Fruit fly (Drosophila melanogaster) whole organism, wandering third instar larva: ENCODE results near the gene CG2641.

Source experiments
- Abd-B ChIP-seq: fragments of >200 bp; optimal IDR thresholded peaks from 2 replicates; lab custom pipeline; 2017; ENCODE audit warnings: missing biosample characterization, missing genetic modification characterization
- CG32264 ChIP-seq: fragments of 200-800 bp; sonication (Bioruptor generic); optimal IDR thresholded peaks from 2 replicates; lab custom pipeline; 2016; ENCODE audit warnings: missing biosample characterization, missing genetic modification characterization
- CG9705 ChIP-seq: fragments of 200-800 bp; sonication (Bioruptor generic); optimal IDR thresholded peaks from 2 replicates; lab custom pipeline; 2018; ENCODE audit warnings: missing biosample characterization, mild to moderate bottlenecking, missing genetic modification characterization
- CrebA ChIP-seq: fragments of 200-800 bp; sonication (Bioruptor generic); optimal IDR thresholded peaks from 2 replicates; lab custom pipeline; 2016; ENCODE audit warnings: missing biosample characterization, mild to moderate bottlenecking, missing genetic modification characterization, borderline replicate concordance
- Dfd ChIP-seq: fragments of >200 bp; optimal IDR thresholded peaks from 2 replicates; lab custom pipeline; 2017; ENCODE audit warnings: missing biosample characterization, missing genetic modification characterization
- Dif ChIP-seq: fragments of 200-275, 200-300 bp; sonication (Bioruptor generic); optimal IDR thresholded peaks from 2 replicates; lab custom pipeline; 2018; ENCODE audit warnings: missing biosample characterization, missing genetic modification characterization; ENCODE audit not compliant: partially characterized antibody
- GATAd ChIP-seq: sonication (Bioruptor generic); optimal IDR thresholded peaks from 2 replicates; lab custom pipeline; 2016; ENCODE audit warnings: missing biosample characterization, missing genetic modification characterization
- HLH106 ChIP-seq: fragments of 200-800 bp; optimal IDR thresholded peaks from 3 replicates; lab custom pipeline; 2019; ENCODE audit warnings: missing biosample characterization, mild to moderate bottlenecking, missing genetic modification characterization, moderate library complexity
- Hnf4 ChIP-seq: fragments of 200-800 bp; sonication (Bioruptor generic); optimal IDR thresholded peaks from 2 replicates; lab custom pipeline; 2016; ENCODE audit warnings: missing biosample characterization, mild to moderate bottlenecking, missing genetic modification characterization
- Hr78 ChIP-seq: fragments of >200 bp; optimal IDR thresholded peaks from 2 replicates; lab custom pipeline; 2017; ENCODE audit warnings: missing biosample characterization, missing genetic modification characterization
- Jra ChIP-seq: sonication (Bioruptor generic); optimal IDR thresholded peaks from 2 replicates; lab custom pipeline; 2016; ENCODE audit warnings: missing biosample characterization, missing genetic modification characterization
- Mio ChIP-seq: sonication (Bioruptor generic); optimal IDR thresholded peaks from 2 replicates; lab custom pipeline; 2016; ENCODE audit warnings: missing biosample characterization, missing genetic modification characterization
- Myc ChIP-seq: fragments of >200 bp; optimal IDR thresholded peaks from 2 replicates; lab custom pipeline; 2017
- N ChIP-seq: fragments of >200 bp; optimal IDR thresholded peaks from 2 replicates; lab custom pipeline; 2018; ENCODE audit warnings: missing biosample characterization, missing external identifiers, missing genetic modification characterization
- OdsH ChIP-seq: fragments of 200-800 bp; sonication (Bioruptor generic); optimal IDR thresholded peaks from 2 replicates; lab custom pipeline; 2016; ENCODE audit warnings: missing biosample characterization, mild to moderate bottlenecking, missing genetic modification characterization
- Rel ChIP-seq, 2 experiments: fragments of 200-800 bp; sonication (Bioruptor generic) in 1 of 2; optimal IDR thresholded peaks; 2 replicates in 1 of 2; 3 replicates in 1 of 2; lab custom pipeline; 2016 to 2019; ENCODE audit warnings: mild to moderate bottlenecking in 2 of 2, missing biosample characterization in 2 of 2, missing genetic modification characterization in 2 of 2, moderate library complexity in 1 of 2
- Sp1 ChIP-seq: fragments of 200-800 bp; sonication (Bioruptor generic); optimal IDR thresholded peaks from 3 replicates; lab custom pipeline; 2019; ENCODE audit warnings: missing biosample characterization, mild to moderate bottlenecking, missing genetic modification characterization, moderate library complexity
- Vsx2 ChIP-seq: fragments of 200-300, 225-300 bp; sonication (Bioruptor generic); optimal IDR thresholded peaks from 2 replicates; lab custom pipeline; 2018; ENCODE audit warnings: missing biosample characterization, missing genetic modification characterization; ENCODE audit not compliant: partially characterized antibody
- br ChIP-seq: fragments of 200-800 bp; sonication (Bioruptor generic); optimal IDR thresholded peaks from 2 replicates; lab custom pipeline; 2016; ENCODE audit warnings: missing biosample characterization, missing genetic modification characterization
- brk ChIP-seq: fragments of 200-800 bp; sonication (Bioruptor generic); optimal IDR thresholded peaks from 2 replicates; lab custom pipeline; 2016; ENCODE audit warnings: missing biosample characterization, mild to moderate bottlenecking, missing genetic modification characterization
- dmrt93B ChIP-seq: fragments of 200-800 bp; sonication (Bioruptor generic); optimal IDR thresholded peaks from 2 replicates; lab custom pipeline; 2018; ENCODE audit warnings: missing biosample characterization, mild to moderate bottlenecking, missing genetic modification characterization
- dsf ChIP-seq: sonication (Bioruptor generic); optimal IDR thresholded peaks from 2 replicates; lab custom pipeline; 2016; ENCODE audit warnings: missing biosample characterization, missing genetic modification characterization, borderline replicate concordance
- ey ChIP-seq: fragments of 200-800 bp; sonication (Bioruptor generic); optimal IDR thresholded peaks from 2 replicates; lab custom pipeline; 2016; ENCODE audit warnings: missing biosample characterization, missing genetic modification characterization
- foxo ChIP-seq, 2 experiments: fragments of 200-800 bp; sonication (Bioruptor generic); optimal IDR thresholded peaks; 2 replicates in 1 of 2; 3 replicates in 1 of 2; lab custom pipeline; 2016 to 2017; ENCODE audit warnings: missing biosample characterization in 2 of 2, missing genetic modification characterization in 2 of 2
- fru ChIP-seq: fragments of 200-800 bp; sonication (Bioruptor generic); optimal IDR thresholded peaks from 3 replicates; lab custom pipeline; 2016; ENCODE audit warnings: missing biosample characterization, mild to moderate bottlenecking, missing genetic modification characterization
- h ChIP-seq: fragments of 200-800 bp; sonication (Bioruptor generic); optimal IDR thresholded peaks from 3 replicates; lab custom pipeline; 2016; ENCODE audit warnings: missing biosample characterization, mild to moderate bottlenecking, missing genetic modification characterization
- jim ChIP-seq: fragments of 175-275, 200-325 bp; sonication (Bioruptor generic); optimal IDR thresholded peaks from 2 replicates; lab custom pipeline; 2016; ENCODE audit warnings: missing biosample characterization, mild to moderate bottlenecking, missing genetic modification characterization
- lola ChIP-seq: fragments of >200 bp; optimal IDR thresholded peaks from 2 replicates; lab custom pipeline; 2017; ENCODE audit warnings: missing biosample characterization, missing genetic modification characterization
- pan ChIP-seq: fragments of >200 bp; optimal IDR thresholded peaks from 2 replicates; lab custom pipeline; 2017
- psq ChIP-seq: fragments of 200-800 bp; sonication (Bioruptor generic); optimal IDR thresholded peaks from 3 replicates; lab custom pipeline; 2017; ENCODE audit warnings: missing biosample characterization, mild to moderate bottlenecking, missing genetic modification characterization, moderate library complexity
- rgr ChIP-seq: fragments of 200-800 bp; sonication (Bioruptor generic); optimal IDR thresholded peaks from 3 replicates; lab custom pipeline; 2016; ENCODE audit warnings: missing biosample characterization, mild to moderate bottlenecking, missing genetic modification characterization
- sage ChIP-seq: fragments of 200-800 bp; sonication (Bioruptor generic); optimal IDR thresholded peaks from 2 replicates; lab custom pipeline; 2016; ENCODE audit warnings: missing biosample characterization, mild to moderate bottlenecking, missing genetic modification characterization
- sv ChIP-seq: fragments of 200-800 bp; sonication (Bioruptor generic); optimal IDR thresholded peaks from 3 replicates; lab custom pipeline; 2016; ENCODE audit warnings: missing biosample characterization, missing genetic modification characterization
- usp ChIP-seq: fragments of >200 bp; optimal IDR thresholded peaks from 2 replicates; lab custom pipeline; 2017; ENCODE audit warnings: missing biosample characterization, missing genetic modification characterization
- woc ChIP-seq: sonication (Bioruptor generic); optimal IDR thresholded peaks from 2 replicates; lab custom pipeline; 2016; ENCODE audit warnings: missing biosample characterization, mild to moderate bottlenecking, missing genetic modification characterization

The CG2641 gene

DNA sequence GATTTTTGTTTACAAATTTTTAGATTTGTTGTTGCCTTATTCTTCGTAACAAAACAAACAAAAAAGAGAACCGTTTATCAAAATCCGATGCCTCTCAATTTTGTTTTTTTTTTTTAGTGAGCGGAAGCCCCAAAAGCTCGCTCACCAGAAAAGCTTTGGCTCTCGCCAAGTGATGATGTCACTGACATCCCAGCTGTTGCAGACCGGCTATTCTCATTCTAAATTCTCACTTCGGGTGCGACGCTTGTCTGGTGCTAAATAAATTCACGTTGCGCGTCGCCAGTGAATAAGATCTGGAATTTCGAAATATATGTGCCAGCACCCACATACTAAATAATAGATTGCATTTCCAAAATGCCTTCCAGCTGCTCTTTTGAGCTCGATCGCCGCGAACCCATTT lies at the start of gene CG2641:
Gene CG2641 (plus strand): TSS at position 215 of the 400 bp plus-strand sequence.
- TF ChIP-seq GATAd (GFP tag; lab: Kevin White, UChicago) (no peak), Dfd (no peak), Mio (no peak), foxo (GFP tag; optimal IDR thresholded peaks at IDR 0.05; lab: Kevin White, UChicago) (peak in 1 of 2 experiments; percentile 80), sage (GFP tag; lab: Kevin White, UChicago) (peak; percentile 58), Hr78 (no peak), Vsx2 (GFP tag; lab: Kevin White, UChicago) (peak; percentile 16), OdsH (GFP tag; lab: Kevin White, UChicago) (no peak), Jra (no peak), dsf (GFP tag; lab: Kevin White, UChicago) (no peak), N (GFP tag; lab: Kevin White, UChicago) (no peak), pan (no peak), Abd-B (GFP tag; lab: Kevin White, UChicago) (no peak), woc (GFP tag; lab: Kevin White, UChicago) (no peak), Myc (lab: Kevin White, UChicago) (no peak), br (GFP tag; lab: Kevin White, UChicago) (no peak), jim (GFP tag; lab: Kevin White, UChicago) (no peak), lola (GFP tag; lab: Kevin White, UChicago) (no peak), Rel (GFP tag; optimal IDR thresholded peaks at IDR 0.05; lab: Kevin White, UChicago) (peak; percentile 95), Rel (tag; optimal IDR thresholded peaks at IDR 0.05; lab: Kevin White, UChicago) (no peak), Dif (GFP tag; lab: Kevin White, UChicago) (peak; percentile 38), HLH106 (tag; lab: Kevin White, UChicago) (no peak), CrebA (peak; percentile 92), h (GFP tag; lab: Kevin White, UChicago) (no peak), CG32264 (peak; percentile 36), CG9705 (no peak), rgr (GFP tag; lab: Kevin White, UChicago) (no peak), usp (GFP tag; lab: Kevin White, UChicago) (no peak), fru (no peak), dmrt93B (GFP tag; lab: Kevin White, UChicago) (no peak), brk (GFP tag; lab: Kevin White, UChicago) (peak; percentile 34), Sp1 (peak; percentile 48)

DNA sequence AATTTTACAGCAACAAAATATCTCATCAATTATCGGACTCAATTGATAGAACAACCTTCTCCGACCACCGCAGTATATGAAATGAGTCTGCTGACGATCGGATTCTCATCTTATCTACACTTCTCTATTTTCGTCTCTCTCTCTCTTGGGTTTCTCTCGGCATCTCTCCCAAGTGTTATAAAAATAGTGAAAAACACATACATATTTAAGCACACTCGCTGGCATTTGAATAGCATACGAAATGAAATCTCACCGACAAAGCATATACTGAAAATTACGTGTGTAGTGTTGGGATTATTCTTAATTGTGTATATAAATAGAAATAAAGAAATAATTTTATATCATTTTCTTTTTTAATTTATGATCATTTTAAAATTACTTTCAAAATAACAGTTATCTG lies 43.9 kb upstream of the CG2641 start, which contains the start of gene pyd3:
Gene pyd3 (minus strand): TSS at position 87 of the 400 bp plus-strand sequence.
- no peak for TF ChIP-seq ey (GFP tag; lab: Kevin White, UChicago)
- TF ChIP-seq Dif (GFP tag; lab: Kevin White, UChicago): no peak
- no peak for TF ChIP-seq woc (GFP tag; lab: Kevin White, UChicago)
- TF ChIP-seq CG32264: no peak
- TF ChIP-seq psq: no peak
- TF ChIP-seq dmrt93B (GFP tag; lab: Kevin White, UChicago): no peak
- TF ChIP-seq h (GFP tag; lab: Kevin White, UChicago): no peak
- TF ChIP-seq OdsH (GFP tag; lab: Kevin White, UChicago): no peak
- TF ChIP-seq Hnf4 (GFP tag; lab: Kevin White, UChicago): no peak
- no peak for TF ChIP-seq Dfd
- TF ChIP-seq Abd-B (GFP tag; lab: Kevin White, UChicago): no peak
- TF ChIP-seq foxo (GFP tag; optimal IDR thresholded peaks at IDR 0.05; lab: Kevin White, UChicago): no peak
- TF ChIP-seq sage (GFP tag; lab: Kevin White, UChicago): no peak
- TF ChIP-seq rgr (GFP tag; lab: Kevin White, UChicago): no peak

DNA sequence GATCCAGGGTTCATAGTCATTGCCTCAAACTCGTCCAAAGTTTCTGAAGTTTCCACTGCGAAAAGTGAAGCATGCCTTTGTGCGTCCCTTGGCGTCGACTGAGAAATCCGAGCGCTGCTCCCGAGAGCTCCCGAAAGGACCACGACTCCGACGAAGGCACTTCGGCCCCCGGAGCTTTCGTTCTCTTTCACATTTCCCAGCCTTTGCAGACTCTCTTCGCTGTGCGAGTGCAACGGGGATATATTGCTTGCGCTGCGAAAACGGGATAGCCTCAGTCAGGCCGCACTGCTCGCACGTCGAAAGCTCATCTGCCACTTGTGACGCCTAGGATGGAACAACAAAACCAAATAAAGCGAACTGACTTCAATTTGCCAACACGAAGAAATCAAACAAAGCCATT lies 40.4 kb upstream of the CG2641 start:
- no peak for TF ChIP-seq pan
- no peak for TF ChIP-seq jim (GFP tag; lab: Kevin White, UChicago)
- no peak for TF ChIP-seq usp (GFP tag; lab: Kevin White, UChicago)
- TF ChIP-seq Dfd: no peak
- no peak for TF ChIP-seq HLH106 (tag; lab: Kevin White, UChicago)
- TF ChIP-seq Jra: no peak
- no peak for TF ChIP-seq rgr (GFP tag; lab: Kevin White, UChicago)
- no peak for TF ChIP-seq woc (GFP tag; lab: Kevin White, UChicago)
- no peak for TF ChIP-seq h (GFP tag; lab: Kevin White, UChicago)
- TF ChIP-seq ey (GFP tag; lab: Kevin White, UChicago): no peak
- no peak for TF ChIP-seq fru
- TF ChIP-seq Hr78: no peak
- no peak for TF ChIP-seq dmrt93B (GFP tag; lab: Kevin White, UChicago)
- no peak for TF ChIP-seq sv (GFP tag; lab: Kevin White, UChicago)
- no peak for TF ChIP-seq sage (GFP tag; lab: Kevin White, UChicago)
- no peak for TF ChIP-seq N (GFP tag; lab: Kevin White, UChicago)
- TF ChIP-seq CG32264: no peak
- no peak for TF ChIP-seq psq
- TF ChIP-seq brk (GFP tag; lab: Kevin White, UChicago): no peak
